Fruit fly (Drosophila melanogaster) whole organism, prepupa: ENCODE results near the gene CanA-14F.

ENCODE experiments used
- Blimp-1 ChIP-seq: fragments of 200-800 bp; sonication (Bioruptor generic); optimal IDR thresholded peaks from 3 replicates; lab custom pipeline; 2017; ENCODE audit warnings: missing biosample characterization, missing genetic modification characterization, mild to moderate bottlenecking, moderate library complexity, missing genetic modification reagents
- CG10631 ChIP-seq: fragments of 200-800 bp; sonication (Bioruptor generic); optimal IDR thresholded peaks from 2 replicates; lab custom pipeline; 2016; ENCODE audit warnings: missing biosample characterization, missing genetic modification characterization
- CG11902 ChIP-seq: fragments of 200-800 bp; sonication (Bioruptor generic); optimal IDR thresholded peaks from 3 replicates; lab custom pipeline; 2016; ENCODE audit warnings: missing biosample characterization, missing genetic modification characterization
- CG6276 ChIP-seq: fragments of 200-800 bp; sonication (Bioruptor generic); optimal IDR thresholded peaks from 2 replicates; lab custom pipeline; 2017; ENCODE audit warnings: missing biosample characterization, mild to moderate bottlenecking, missing genetic modification characterization
- CG6792 ChIP-seq: fragments of 200-800 bp; sonication (Bioruptor generic); optimal IDR thresholded peaks from 3 replicates; lab custom pipeline; 2016; ENCODE audit warnings: missing biosample characterization, missing genetic modification characterization
- CG7368 ChIP-seq: fragments of 200-800 bp; sonication (Bioruptor generic); optimal IDR thresholded peaks from 3 replicates; lab custom pipeline; 2016; ENCODE audit warnings: missing biosample characterization, missing genetic modification characterization
- CG8319 ChIP-seq: fragments of 200-800 bp; sonication (Bioruptor generic); optimal IDR thresholded peaks from 3 replicates; lab custom pipeline; 2016; ENCODE audit warnings: missing biosample characterization, missing genetic modification characterization
- Gug ChIP-seq: fragments of 200-800 bp; sonication (Bioruptor generic); IDR thresholded peaks from 2 replicates; pipeline ENCODE4 v1.3.6; 2022; ENCODE audit warnings: missing biosample characterization, missing genetic modification characterization
- Lpt ChIP-seq: fragments of 200-800 bp; sonication (Bioruptor generic); optimal IDR thresholded peaks from 3 replicates; lab custom pipeline; 2016; ENCODE audit warnings: missing biosample characterization, missing genetic modification characterization
- acj6 ChIP-seq: fragments of 200-800 bp; sonication (Bioruptor generic); optimal IDR thresholded peaks from 3 replicates; lab custom pipeline; 2016; ENCODE audit warnings: missing biosample characterization, missing genetic modification characterization
- pdm3 ChIP-seq: fragments of 200-800 bp; sonication (Bioruptor generic); optimal IDR thresholded peaks from 3 replicates; lab custom pipeline; 2016; ENCODE audit warnings: missing biosample characterization, missing genetic modification characterization
- salr ChIP-seq, 2 experiments: fragments of 200-800 bp; sonication (Bioruptor generic); optimal IDR thresholded peaks; 3 replicates each; lab custom pipeline; 2016 to 2018; ENCODE audit warnings: missing biosample characterization in 2 of 2, missing genetic modification characterization in 2 of 2, mild to moderate bottlenecking in 1 of 2
- spab ChIP-seq: fragments of 200-800 bp; sonication (Bioruptor generic); optimal IDR thresholded peaks from 2 replicates; lab custom pipeline; 2017; ENCODE audit warnings: missing biosample characterization, mild to moderate bottlenecking, missing genetic modification characterization, missing genetic modification reagents

- no peak for TF ChIP-seq CG10631 (GFP tag; lab: Kevin White, UChicago)
- no peak for TF ChIP-seq acj6 (GFP tag; lab: Kevin White, UChicago)
- no peak for TF ChIP-seq salr (GFP tag; optimal IDR thresholded peaks at IDR 0.05; lab: Kevin White, UChicago)
- TF ChIP-seq pdm3 (GFP tag; lab: Kevin White, UChicago), result no peak
- TF ChIP-seq spab (GFP tag; lab: Kevin White, UChicago), result no peak
- no peak for TF ChIP-seq Blimp-1 (GFP tag; lab: Kevin White, UChicago)
- no peak for TF ChIP-seq CG6276 (GFP tag; lab: Kevin White, UChicago)
- TF ChIP-seq Gug (GFP tag; lab: Robert Waterston, UW), result no peak
- no peak for TF ChIP-seq CG7368 (GFP tag; lab: Kevin White, UChicago)
- no peak for TF ChIP-seq CG11902
- TF ChIP-seq CG8319 (GFP tag; lab: Kevin White, UChicago), result no peak
- TF ChIP-seq Lpt (GFP tag; lab: Kevin White, UChicago), result no peak
- TF ChIP-seq CG6792 (GFP tag; lab: Kevin White, UChicago), result no peak
Measured at dm6 chrX:16565377-16565776, 21.6 kb downstream of the CanA-14F start.
